Worm (Caenorhabditis elegans) whole organism, L4 larva: Measurements from ENCODE around the gene nduf-9.

Experiments
- F49E8.2 ChIP-seq: sonication (generic microtip); optimal IDR thresholded peaks from 2 replicates; lab custom pipeline; 2016; ENCODE audit warnings: missing compliant biosample characterization, mild to moderate bottlenecking, missing genetic modification characterization, borderline replicate concordance
- Y75B8A.6 ChIP-seq: fragments of 200-800 bp; sonication (Bioruptor generic); IDR thresholded peaks from 2 replicates; pipeline ENCODE4 v1.3.6; 2022; ENCODE audit warnings: missing genetic modification reagents, missing genetic modification characterization, missing compliant biosample characterization
- ZK546.5 ChIP-seq, 2 experiments: sonication (generic microtip); optimal IDR thresholded peaks; 2 replicates each; lab custom pipeline; 2017; ENCODE audit warnings: missing biosample characterization in 2 of 2, missing genetic modification characterization in 2 of 2
- aly-2 ChIP-seq: sonication (generic microtip); optimal IDR thresholded peaks from 2 replicates; lab custom pipeline; 2018; ENCODE audit warnings: missing biosample characterization, missing genetic modification characterization
- ama-1 ChIP-seq: fragments of 150-350 bp; optimal IDR thresholded peaks from 2 replicates; lab custom pipeline; 2014; ENCODE audit warnings: inconsistent platforms, mixed read lengths
- fos-1 ChIP-seq: fragments of 150-350 bp; optimal IDR thresholded peaks from 2 replicates; lab custom pipeline; 2014; ENCODE audit warnings: missing biosample characterization, missing genetic modification characterization
- nhr-11 ChIP-seq: fragments of 150-350 bp; optimal IDR thresholded peaks from 2 replicates; lab custom pipeline; 2014; ENCODE audit warnings: missing biosample characterization, missing genetic modification characterization
- pha-4 ChIP-seq, 2 experiments: fragments of 150-350 bp in 1 of 2; fragments of 200-800 bp in 1 of 2; sonication (Bioruptor generic) in 1 of 2; IDR thresholded peaks in 1 of 2; optimal IDR thresholded peaks in 1 of 2; 2 replicates each; pipeline versions ENCODE4 v1.3.6 to Lab custom; 2014 to 2022; ENCODE audit warnings: missing genetic modification characterization in 2 of 2, missing genetic modification reagents in 2 of 2, missing biosample characterization in 1 of 2, missing compliant biosample characterization in 1 of 2
- pqm-1 ChIP-seq: sonication (generic microtip); optimal IDR thresholded peaks from 2 replicates; lab custom pipeline; 2017; ENCODE audit warnings: missing biosample characterization, missing genetic modification characterization
- unc-62 ChIP-seq, 3 experiments: fragments of 150-350 bp in 1 of 3; sonication (generic microtip); optimal IDR thresholded peaks in 2 of 3; peaks in 1 of 3; 1 replicate in 1 of 3; 2 replicates in 2 of 3; lab custom pipeline; 2014 to 2017; ENCODE audit warnings: missing biosample characterization in 3 of 3, missing genetic modification characterization in 3 of 3, missing genetic modification reagents in 3 of 3, missing genotype in 1 of 3

ce11 chrIII:3273141-3273540 lies 24.8 kb upstream of the nduf-9 start:
- TF ChIP-seq aly-2 (no peak), ama-1 (lab: Kevin White, UChicago) (no peak), Y75B8A.6 (no peak), ZK546.5 (tag; optimal IDR thresholded peaks at IDR 0.05; lab: Kevin White, UChicago) (no peak), pha-4 (GFP tag; IDR thresholded peaks at IDR 0.05; lab: Robert Waterston, UW) (no peak), pha-4 (tag; optimal IDR thresholded peaks at IDR 0.05; lab: Kevin White, UChicago) (no peak), nhr-11 (tag; lab: Kevin White, UChicago) (peak; percentile 28), F49E8.2 (tag; lab: Kevin White, UChicago) (no peak), pqm-1 (tag; lab: Kevin White, UChicago) (no peak), fos-1 (no peak), unc-62 (GFP tag; optimal IDR thresholded peaks at IDR 0.05 in 1 of 2; lab: Kevin White, UChicago) (peak in 1 of 2 experiments; percentile 98), unc-62 (tag; optimal IDR thresholded peaks at IDR 0.05; lab: Kevin White, UChicago) (no peak)
